Fruit fly (Drosophila melanogaster) whole organism, pupa: ENCODE data around the gene Hinfp.

Experiments used
- CG10348 ChIP-seq: fragments of 200-800 bp; sonication (Bioruptor generic); IDR thresholded peaks from 2 replicates; pipeline ENCODE4 v1.3.6; 2022; ENCODE audit warnings: missing biosample characterization, missing genetic modification characterization
- CG13204 ChIP-seq: fragments of 200-800 bp; sonication (Bioruptor generic); optimal IDR thresholded peaks from 2 replicates; lab custom pipeline; 2018; ENCODE audit warnings: missing biosample characterization, mild to moderate bottlenecking, missing genetic modification characterization, moderate library complexity
- CG14655 ChIP-seq: fragments of 200-800 bp; sonication (Bioruptor generic); optimal IDR thresholded peaks from 3 replicates; lab custom pipeline; 2017; ENCODE audit warnings: mild to moderate bottlenecking, missing biosample characterization, missing genetic modification reagents, missing genetic modification characterization
- CG15710 ChIP-seq: fragments of 200-800 bp; sonication (Bioruptor generic); optimal IDR thresholded peaks from 2 replicates; lab custom pipeline; 2018; ENCODE audit warnings: missing biosample characterization, mild to moderate bottlenecking, missing genetic modification characterization, moderate library complexity
- CG17806 ChIP-seq: fragments of 200-800 bp; sonication (Bioruptor generic); optimal IDR thresholded peaks from 2 replicates; lab custom pipeline; 2018; ENCODE audit warnings: missing biosample characterization, mild to moderate bottlenecking, missing genetic modification characterization, moderate library complexity
- CG32121 ChIP-seq: fragments of 200-800 bp; sonication (Bioruptor generic); IDR thresholded peaks from 2 replicates; pipeline ENCODE4 v1.3.6; 2022; ENCODE audit warnings: missing biosample characterization, missing genetic modification characterization
- CG8159 ChIP-seq: fragments of 200-800 bp; sonication (Bioruptor generic); optimal IDR thresholded peaks from 3 replicates; lab custom pipeline; 2018; ENCODE audit warnings: missing biosample characterization, mild to moderate bottlenecking, missing genetic modification characterization, moderate library complexity
- CG9948 ChIP-seq: fragments of 200-800 bp; sonication (Bioruptor generic); optimal IDR thresholded peaks from 2 replicates; lab custom pipeline; 2018; ENCODE audit warnings: missing biosample characterization, mild to moderate bottlenecking, missing genetic modification characterization, moderate library complexity
- D1 ChIP-seq: fragments of 200-800 bp; sonication (Bioruptor generic); optimal IDR thresholded peaks from 2 replicates; lab custom pipeline; 2018; ENCODE audit warnings: missing biosample characterization, mild to moderate bottlenecking, missing genetic modification characterization, moderate library complexity
- EcR ChIP-seq: fragments of 200-800 bp; sonication (Bioruptor generic); optimal IDR thresholded peaks from 3 replicates; lab custom pipeline; 2019; ENCODE audit warnings: missing biosample characterization, missing genetic modification characterization, mild to moderate bottlenecking, moderate library complexity, missing genetic modification reagents
- Pif1A ChIP-seq: fragments of 200-800 bp; sonication (Bioruptor generic); optimal IDR thresholded peaks from 3 replicates; lab custom pipeline; 2016; ENCODE audit warnings: missing biosample characterization, missing genetic modification characterization
- Pif1B ChIP-seq: fragments of 200-800 bp; sonication (Bioruptor generic); optimal IDR thresholded peaks from 3 replicates; lab custom pipeline; 2016; ENCODE audit warnings: missing biosample characterization, missing genetic modification characterization
- Snoo ChIP-seq: fragments of 200-800 bp; sonication (Bioruptor generic); optimal IDR thresholded peaks from 3 replicates; lab custom pipeline; 2017; ENCODE audit warnings: missing biosample characterization, mild to moderate bottlenecking, missing genetic modification characterization, inconsistent platforms
- fd96Ca ChIP-seq: fragments of 200-800 bp; sonication (Bioruptor generic); IDR thresholded peaks from 3 replicates; pipeline ENCODE4 v1.3.6; 2022; ENCODE audit warnings: missing biosample characterization, missing genetic modification characterization

dm6 chrX:610048-610447 is 15.3 kb upstream of the Hinfp start:
- no peak for TF ChIP-seq CG32121 (GFP tag; lab: Robert Waterston, UW)
- TF ChIP-seq CG13204 (GFP tag; lab: Kevin White, UChicago), result no peak
- no peak for TF ChIP-seq CG14655 (GFP tag; lab: Kevin White, UChicago)
- TF ChIP-seq CG17806, result no peak
- TF ChIP-seq EcR, result no peak
- no peak for TF ChIP-seq CG15710 (tag; lab: Kevin White, UChicago)
- no peak for TF ChIP-seq D1 (tag; lab: Kevin White, UChicago)
- no peak for TF ChIP-seq Snoo (tag; lab: Kevin White, UChicago)
- TF ChIP-seq fd96Ca (GFP tag; lab: Robert Waterston, UW), result no peak
- TF ChIP-seq CG8159 (tag; lab: Kevin White, UChicago), result no peak
- no peak for TF ChIP-seq Pif1A (GFP tag; lab: Kevin White, UChicago)
- no peak for TF ChIP-seq CG10348
- TF ChIP-seq Pif1B (GFP tag; lab: Kevin White, UChicago), result no peak
- TF ChIP-seq CG9948 (tag; lab: Kevin White, UChicago), result no peak
